Fruit fly (Drosophila melanogaster) whole organism, embryonic: ENCODE results near the gene CG33791.

Source experiments
- BtbVII ChIP-seq: fragments of 200-800 bp; sonication (Bioruptor generic); optimal IDR thresholded peaks from 3 replicates; lab custom pipeline; 2017; ENCODE audit warnings: missing biosample characterization, mild to moderate bottlenecking, missing genetic modification characterization
- CG10147 ChIP-seq: fragments of 200-800 bp; sonication (Bioruptor generic); optimal IDR thresholded peaks from 2 replicates; lab custom pipeline; 2019; ENCODE audit warnings: missing biosample characterization, mild to moderate bottlenecking, missing genetic modification characterization, moderate library complexity
- CG1024 ChIP-seq: fragments of 200-800 bp; sonication (Bioruptor generic); IDR thresholded peaks from 2 replicates; pipeline ENCODE4 v1.3.6; 2022; ENCODE audit warnings: missing biosample characterization, missing genetic modification characterization
- CG10366 ChIP-seq: fragments of 200-800 bp; sonication (Bioruptor generic); IDR thresholded peaks from 2 replicates; pipeline ENCODE4 v1.3.6; 2022; ENCODE audit warnings: missing biosample characterization, missing genetic modification characterization
- CG10543 ChIP-seq: fragments of 200-800 bp; sonication (Bioruptor generic); optimal IDR thresholded peaks from 3 replicates; lab custom pipeline; 2017; ENCODE audit warnings: missing biosample characterization, mild to moderate bottlenecking, missing genetic modification characterization, moderate library complexity
- CG10654 ChIP-seq: fragments of 200-800 bp; sonication (Bioruptor generic); optimal IDR thresholded peaks from 2 replicates; lab custom pipeline; 2016; ENCODE audit warnings: missing biosample characterization, missing genetic modification characterization
- CG11695 ChIP-seq: fragments of 200-800 bp; sonication (Bioruptor generic); IDR thresholded peaks from 3 replicates; pipeline ENCODE4 v1.3.6; 2022; ENCODE audit warnings: missing biosample characterization, missing genetic modification characterization
- CG12769 ChIP-seq: fragments of 200-800 bp; sonication (Bioruptor generic); optimal IDR thresholded peaks from 2 replicates; lab custom pipeline; 2019; ENCODE audit warnings: missing biosample characterization, mild to moderate bottlenecking, missing genetic modification characterization, moderate library complexity
- CG30403 ChIP-seq: fragments of 200-800 bp; sonication (Bioruptor generic); optimal IDR thresholded peaks from 3 replicates; lab custom pipeline; 2016; ENCODE audit warnings: missing biosample characterization, missing genetic modification characterization
- CG31441 ChIP-seq: fragments of 200-800 bp; sonication (Bioruptor generic); IDR thresholded peaks from 2 replicates; pipeline ENCODE4 v1.3.6; 2022; ENCODE audit warnings: missing biosample characterization, missing genetic modification characterization
- CG32767 ChIP-seq: fragments of 200-800 bp; sonication (Bioruptor generic); IDR thresholded peaks from 2 replicates; pipeline ENCODE4 v1.3.6; 2022; ENCODE audit warnings: missing biosample characterization, missing genetic modification characterization
- CG34224 ChIP-seq: fragments of 200-800 bp; sonication (Bioruptor generic); IDR thresholded peaks from 3 replicates; pipeline ENCODE4 v1.3.6; 2022; ENCODE audit warnings: missing biosample characterization, missing genetic modification characterization; ENCODE audit not compliant: partially characterized antibody
- CG6254 ChIP-seq: fragments of 200-800 bp; sonication (Bioruptor generic); optimal IDR thresholded peaks from 3 replicates; lab custom pipeline; 2017; ENCODE audit warnings: mild to moderate bottlenecking, missing biosample characterization, missing genetic modification reagents, missing genetic modification characterization
- CG6791 ChIP-seq: fragments of 200-800 bp; sonication (Bioruptor generic); IDR thresholded peaks from 3 replicates; pipeline ENCODE4 v1.3.6; 2022; ENCODE audit warnings: missing biosample characterization, missing genetic modification characterization; ENCODE audit not compliant: partially characterized antibody
- CG6813 ChIP-seq: fragments of 200-800 bp; sonication (Bioruptor generic); optimal IDR thresholded peaks from 2 replicates; lab custom pipeline; 2017; ENCODE audit warnings: missing biosample characterization, missing genetic modification characterization, mild to moderate bottlenecking, moderate library complexity, missing genetic modification reagents
- CG7556 ChIP-seq: fragments of 200-800 bp; sonication (Bioruptor generic); optimal IDR thresholded peaks from 2 replicates; lab custom pipeline; 2017; ENCODE audit warnings: missing biosample characterization, mild to moderate bottlenecking, missing genetic modification characterization
- CG7963 ChIP-seq: fragments of 200-800 bp; sonication (Bioruptor generic); IDR thresholded peaks from 3 replicates; pipeline ENCODE4 v1.3.6; 2022; ENCODE audit warnings: missing biosample characterization, missing genetic modification characterization; ENCODE audit not compliant: partially characterized antibody
- CG8359 ChIP-seq: fragments of 200-800 bp; sonication (Bioruptor generic); optimal IDR thresholded peaks from 2 replicates; lab custom pipeline; 2017; ENCODE audit warnings: missing biosample characterization, mild to moderate bottlenecking, missing genetic modification characterization, borderline replicate concordance
- CG8944 ChIP-seq: fragments of 200-800 bp; sonication (Bioruptor generic); optimal IDR thresholded peaks from 3 replicates; lab custom pipeline; 2016; ENCODE audit warnings: missing biosample characterization, missing genetic modification characterization
- CrebB ChIP-seq: fragments of 200-800 bp; sonication (Bioruptor generic); optimal IDR thresholded peaks from 3 replicates; lab custom pipeline; 2018; ENCODE audit warnings: missing biosample characterization, mild to moderate bottlenecking, missing genetic modification characterization
- D ChIP-seq, 2 experiments: fragments of 200-800 bp in 1 of 2; fragments of >200 bp in 1 of 2; sonication (Bioruptor generic) in 1 of 2; optimal IDR thresholded peaks; 2 replicates in 1 of 2; 3 replicates in 1 of 2; lab custom pipeline; 2017; ENCODE audit warnings: mild to moderate bottlenecking in 1 of 2, missing biosample characterization in 1 of 2, missing genetic modification characterization in 1 of 2, missing genetic modification reagents in 1 of 2
- Drgx ChIP-seq: fragments of 200-800 bp; sonication (Bioruptor generic); IDR thresholded peaks from 2 replicates; pipeline ENCODE4 v1.3.6; 2022; ENCODE audit warnings: missing biosample characterization, missing genetic modification characterization
- E2f2 ChIP-seq: fragments of 200-800 bp; sonication (Bioruptor generic); IDR thresholded peaks from 2 replicates; pipeline ENCODE4 v1.3.6; 2022; ENCODE audit warnings: missing biosample characterization, missing genetic modification characterization
- Ets97D ChIP-seq: fragments of 200-800 bp; sonication (Bioruptor generic); optimal IDR thresholded peaks from 3 replicates; lab custom pipeline; 2016; ENCODE audit warnings: missing biosample characterization, missing genetic modification characterization
- Fer1 ChIP-seq: fragments of 200-800 bp; sonication (Bioruptor generic); optimal IDR thresholded peaks from 2 replicates; lab custom pipeline; 2017; ENCODE audit warnings: missing biosample characterization, mild to moderate bottlenecking, missing genetic modification characterization
- HHEX ChIP-seq: fragments of 200-800 bp; sonication (Bioruptor generic); optimal IDR thresholded peaks from 3 replicates; lab custom pipeline; 2017; ENCODE audit warnings: missing biosample characterization, mild to moderate bottlenecking, missing genetic modification characterization, missing genetic modification reagents
- HLH54F ChIP-seq: fragments of 200-800 bp; sonication (Bioruptor generic); optimal IDR thresholded peaks from 3 replicates; lab custom pipeline; 2016; ENCODE audit warnings: missing biosample characterization, missing genetic modification characterization
- NC2α ChIP-seq: fragments of 200-800 bp; sonication (Bioruptor generic); optimal IDR thresholded peaks from 2 replicates; lab custom pipeline; 2016; ENCODE audit warnings: missing biosample characterization, missing genetic modification characterization
- NK7.1 ChIP-seq: fragments of 200-800 bp; sonication (Bioruptor generic); optimal IDR thresholded peaks from 3 replicates; lab custom pipeline; 2016; ENCODE audit warnings: missing biosample characterization, missing genetic modification characterization
- Oli ChIP-seq: fragments of 200-800 bp; sonication (Bioruptor generic); optimal IDR thresholded peaks from 2 replicates; lab custom pipeline; 2018; ENCODE audit warnings: missing biosample characterization, mild to moderate bottlenecking, missing genetic modification characterization, moderate library complexity
- Spps ChIP-seq: fragments of 200-800 bp; sonication (Bioruptor generic); optimal IDR thresholded peaks from 2 replicates; lab custom pipeline; 2018; ENCODE audit warnings: missing biosample characterization, mild to moderate bottlenecking, missing genetic modification characterization
- ato ChIP-seq: fragments of 200-800 bp; sonication (Bioruptor generic); IDR thresholded peaks from 2 replicates; pipeline ENCODE4 v1.3.6; 2022; ENCODE audit warnings: missing biosample characterization, missing genetic modification characterization; ENCODE audit not compliant: partially characterized antibody
- az2 ChIP-seq: fragments of 200-800 bp; sonication (Bioruptor generic); optimal IDR thresholded peaks from 3 replicates; lab custom pipeline; 2016; ENCODE audit warnings: missing biosample characterization, missing genetic modification characterization
- bcd ChIP-seq: fragments of 200-800 bp; sonication (Bioruptor generic); optimal IDR thresholded peaks from 2 replicates; lab custom pipeline; 2017; ENCODE audit warnings: missing biosample characterization, mild to moderate bottlenecking, missing genetic modification characterization
- bowl ChIP-seq: fragments of 200-800 bp; sonication (Bioruptor generic); IDR thresholded peaks from 2 replicates; pipeline ENCODE4 v1.3.6; 2022; ENCODE audit warnings: missing biosample characterization, missing genetic modification characterization
- br ChIP-seq: fragments of >200 bp; optimal IDR thresholded peaks from 2 replicates; lab custom pipeline; 2017
- caup ChIP-seq: fragments of 200-800 bp; sonication (Bioruptor generic); optimal IDR thresholded peaks from 3 replicates; lab custom pipeline; 2017; ENCODE audit warnings: missing biosample characterization, mild to moderate bottlenecking, missing genetic modification characterization, moderate library complexity; ENCODE audit not compliant: severe bottlenecking
- fd96Cb ChIP-seq: fragments of 200-800 bp; sonication (Bioruptor generic); optimal IDR thresholded peaks from 2 replicates; lab custom pipeline; 2018; ENCODE audit warnings: missing biosample characterization, mild to moderate bottlenecking, missing genetic modification characterization, moderate library complexity
- gce ChIP-seq: fragments of 200-800 bp; sonication (Bioruptor generic); IDR thresholded peaks from 3 replicates; pipeline ENCODE4 v1.3.6; 2022; ENCODE audit warnings: missing biosample characterization, missing genetic modification characterization
- grn ChIP-seq: fragments of 200-800 bp; sonication (Bioruptor generic); optimal IDR thresholded peaks from 3 replicates; lab custom pipeline; 2017; ENCODE audit warnings: missing biosample characterization, missing genetic modification characterization
- lilli ChIP-seq: fragments of 200-800 bp; sonication (Bioruptor generic); optimal IDR thresholded peaks from 3 replicates; lab custom pipeline; 2016; ENCODE audit warnings: missing biosample characterization, missing genetic modification characterization
- mam ChIP-seq: fragments of 200-800 bp; sonication (Bioruptor generic); optimal IDR thresholded peaks from 3 replicates; lab custom pipeline; 2016; ENCODE audit warnings: missing biosample characterization, missing genetic modification characterization
- phol ChIP-seq: fragments of 200-800 bp; sonication (Bioruptor generic); optimal IDR thresholded peaks from 3 replicates; lab custom pipeline; 2018; ENCODE audit warnings: missing biosample characterization, mild to moderate bottlenecking, missing genetic modification characterization, moderate library complexity
- repo ChIP-seq: fragments of 200-800 bp; sonication (Bioruptor generic); optimal IDR thresholded peaks from 2 replicates; lab custom pipeline; 2016; ENCODE audit warnings: missing biosample characterization, missing genetic modification characterization
- scrt ChIP-seq: fragments of 200-800 bp; sonication (Bioruptor generic); optimal IDR thresholded peaks from 2 replicates; lab custom pipeline; 2018; ENCODE audit warnings: missing biosample characterization, mild to moderate bottlenecking, missing genetic modification characterization, moderate library complexity
- tap ChIP-seq: fragments of 200-800 bp; optimal IDR thresholded peaks from 3 replicates; lab custom pipeline; 2019; ENCODE audit warnings: missing biosample characterization, mild to moderate bottlenecking, missing genetic modification characterization, moderate library complexity
- vnd ChIP-seq: fragments of 200-800 bp; sonication (Bioruptor generic); IDR thresholded peaks from 3 replicates; pipeline ENCODE4 v1.3.6; 2022; ENCODE audit warnings: missing biosample characterization, missing genetic modification characterization; ENCODE audit not compliant: partially characterized antibody

CG33791 gene

DNA sequence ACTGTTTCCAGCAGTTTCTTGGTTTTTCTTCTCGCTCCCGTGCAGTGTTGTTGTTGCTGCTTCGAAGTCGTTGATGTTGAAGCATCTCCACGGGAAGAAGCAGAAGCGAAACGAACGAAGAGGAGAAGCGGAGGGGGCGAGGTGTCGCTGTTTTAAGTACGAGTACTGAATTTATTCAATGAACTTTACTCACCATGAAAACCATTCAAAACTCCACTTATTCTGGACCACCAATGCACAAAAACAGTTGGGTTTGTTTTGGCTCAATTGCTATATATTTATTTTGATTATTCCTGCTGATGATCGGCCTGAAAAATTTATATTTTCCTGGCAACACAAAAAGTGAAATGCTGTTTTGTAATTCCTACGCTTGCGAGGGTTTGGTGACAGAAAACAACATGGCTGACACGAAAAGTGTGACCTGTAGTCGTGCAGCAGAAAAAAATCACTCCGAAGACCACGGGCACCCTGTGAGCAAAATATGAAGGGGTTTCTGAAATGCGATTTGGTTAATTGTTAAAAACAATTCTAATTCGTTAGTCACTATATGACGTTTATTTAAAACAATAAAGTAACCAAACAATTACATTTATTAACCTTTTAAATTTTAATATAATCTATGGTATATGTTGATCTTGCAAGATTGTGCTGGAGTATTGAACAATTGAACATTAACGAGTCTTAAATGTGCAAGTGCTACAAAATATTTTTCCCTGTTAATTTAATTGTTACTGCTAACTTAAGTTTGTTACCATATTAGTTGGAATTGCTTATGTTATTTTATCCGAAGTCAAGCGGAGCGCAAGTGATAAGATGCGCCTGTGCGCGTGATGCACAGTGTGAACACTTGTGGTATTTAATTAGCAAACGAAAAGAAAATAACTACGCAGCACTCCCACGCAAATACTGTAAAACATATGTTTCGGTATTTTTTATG, 34.3 kb upstream of the CG33791 start, which contains the start of gene CG7879 (continued):
- TF ChIP-seq CG8944: peak; percentile 2
- TF ChIP-seq HHEX: peak; percentile 22
- no peak for TF ChIP-seq D (optimal IDR thresholded peaks at IDR 0.05; lab: Kevin White, UChicago)
- TF ChIP-seq D (GFP tag; optimal IDR thresholded peaks at IDR 0.05; lab: Kevin White, UChicago): no peak
- TF ChIP-seq CG8359 (GFP tag; lab: Kevin White, UChicago): no peak
- TF ChIP-seq br (lab: Kevin White, UChicago): no peak
- TF ChIP-seq NK7.1 (GFP tag; lab: Kevin White, UChicago): no peak
- TF ChIP-seq CG6254: peak; percentile 99
- TF ChIP-seq E2f2 (GFP tag; lab: Robert Waterston, UW): no peak
- TF ChIP-seq CG30403 (GFP tag; lab: Kevin White, UChicago): peak; percentile 68
- TF ChIP-seq CG32767 (GFP tag; lab: Robert Waterston, UW): peak; percentile 55; the same call in 1 of the 2 replicates
- no peak for TF ChIP-seq bowl (GFP tag; lab: Robert Waterston, UW)
- no peak for TF ChIP-seq CG11695 (GFP tag; lab: Robert Waterston, UW)
- no peak for TF ChIP-seq CG10654 (GFP tag; lab: Kevin White, UChicago)
- 0 out of 3 replicates have a peak, but pooled peaks have one; percentile 35 for TF ChIP-seq CG6791 (GFP tag; lab: Robert Waterston, UW)
- TF ChIP-seq Oli: peak; percentile 42
- no peak for TF ChIP-seq Spps (tag; lab: Kevin White, UChicago)
- TF ChIP-seq CG10147: no peak
- TF ChIP-seq CrebB (tag; lab: Kevin White, UChicago): no peak
- TF ChIP-seq CG10366 (GFP tag; lab: Robert Waterston, UW): no peak; the same call in 1 of the 2 replicates
- no peak for TF ChIP-seq gce
- peak; percentile 14 for TF ChIP-seq fd96Cb
- TF ChIP-seq scrt: no peak
- TF ChIP-seq vnd (GFP tag; lab: Robert Waterston, UW): no peak
- TF ChIP-seq lilli (GFP tag; lab: Kevin White, UChicago): peak; percentile 25
- no peak for TF ChIP-seq CG7963 (GFP tag; lab: Robert Waterston, UW)
- TF ChIP-seq NC2α (GFP tag; lab: Kevin White, UChicago): no peak
- no peak for TF ChIP-seq CG12769
- peak; percentile 46 for TF ChIP-seq mam (GFP tag; lab: Kevin White, UChicago)
- TF ChIP-seq phol: peak; percentile 99
- TF ChIP-seq bcd (GFP tag; lab: Kevin White, UChicago): peak; percentile 17
- no peak for TF ChIP-seq repo (GFP tag; lab: Kevin White, UChicago)
- TF ChIP-seq CG34224 (GFP tag; lab: Robert Waterston, UW): no peak
- peak; percentile 20; the same call in 1 of the 2 replicates for TF ChIP-seq CG1024 (GFP tag; lab: Robert Waterston, UW)
- TF ChIP-seq CG31441 (GFP tag; lab: Robert Waterston, UW): no peak; the same call in 1 of the 2 replicates
- TF ChIP-seq caup: peak; percentile 45
- no peak for TF ChIP-seq Drgx (GFP tag; lab: Robert Waterston, UW)
- TF ChIP-seq HLH54F: no peak
- TF ChIP-seq CG6813 (GFP tag; lab: Kevin White, UChicago): no peak
- TF ChIP-seq az2 (GFP tag; lab: Kevin White, UChicago): peak; percentile 15
- no peak for TF ChIP-seq tap (tag; lab: Kevin White, UChicago)
- TF ChIP-seq CG10543 (GFP tag; lab: Kevin White, UChicago): no peak
- TF ChIP-seq BtbVII: peak; percentile 62
- peak; percentile 58 for TF ChIP-seq grn (GFP tag; lab: Kevin White, UChicago)
- TF ChIP-seq Ets97D: peak; percentile 28
- TF ChIP-seq CG7556: no peak
- peak; percentile 47 for TF ChIP-seq Fer1 (GFP tag; lab: Kevin White, UChicago)
- 0 out of 2 replicates have a peak, but pooled peaks have one; percentile 23 for TF ChIP-seq ato (GFP tag; lab: Robert Waterston, UW)
